Fruit fly (Drosophila melanogaster) whole organism, pupa: ENCODE data around the gene unc80.

Experiments
- CG32121 ChIP-seq: fragments of 200-800 bp; sonication (Bioruptor generic); IDR thresholded peaks from 2 replicates; pipeline ENCODE4 v1.3.6; 2022; ENCODE audit warnings: missing biosample characterization, missing genetic modification characterization
- EcR ChIP-seq: fragments of 200-800 bp; sonication (Bioruptor generic); optimal IDR thresholded peaks from 3 replicates; lab custom pipeline; 2019; ENCODE audit warnings: missing biosample characterization, missing genetic modification characterization, mild to moderate bottlenecking, moderate library complexity, missing genetic modification reagents

DNA sequence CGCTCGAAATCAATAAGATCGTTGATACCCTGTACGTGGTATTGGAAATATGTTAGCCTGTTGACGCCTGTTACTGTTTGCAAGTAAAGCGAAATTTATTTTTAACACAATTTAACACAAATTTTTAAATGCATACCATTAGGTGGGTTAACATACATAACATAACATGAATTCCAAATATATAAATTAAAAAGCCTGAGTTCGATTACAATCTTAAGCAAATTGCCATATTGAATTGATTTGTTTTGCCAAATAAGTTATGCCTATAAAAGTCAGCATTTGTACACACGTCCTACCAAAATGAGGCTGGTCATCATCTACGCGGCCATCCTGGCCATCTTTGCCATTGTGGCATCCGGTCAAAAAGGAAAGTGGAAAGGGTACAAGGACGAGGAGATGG lies 31.8 kb downstream of the unc80 start, which contains the start of gene CG43319:
- TF ChIP-seq CG32121 (GFP tag; lab: Robert Waterston, UW) = no peak
- TF ChIP-seq EcR (GFP tag; lab: Kevin White, UChicago) = no peak
